Fruit fly (Drosophila melanogaster) whole organism, embryonic: ENCODE measurements around the gene Rnb.

Experiments used
- B-H1 ChIP-seq: fragments of 200-800 bp; sonication (Bioruptor generic); IDR thresholded peaks from 3 replicates; pipeline ENCODE4 v1.3.6; 2022; ENCODE audit warnings: missing biosample characterization, missing genetic modification characterization
- B-H2 ChIP-seq: fragments of 200-800 bp; sonication (Bioruptor generic); optimal IDR thresholded peaks from 2 replicates; lab custom pipeline; 2018; ENCODE audit warnings: missing biosample characterization, mild to moderate bottlenecking, missing genetic modification characterization
- CG10321 ChIP-seq: fragments of 200-800 bp; sonication (Bioruptor generic); IDR thresholded peaks from 2 replicates; pipeline ENCODE4 v1.3.6; 2022; ENCODE audit warnings: missing biosample characterization, missing genetic modification characterization
- CG11093 ChIP-seq: fragments of 200-800 bp; sonication (Bioruptor generic); IDR thresholded peaks from 3 replicates; pipeline ENCODE4 v1.3.6; 2022; ENCODE audit warnings: missing biosample characterization, missing genetic modification characterization
- CG11398 ChIP-seq: fragments of 200-800 bp; sonication (Bioruptor generic); optimal IDR thresholded peaks from 2 replicates; lab custom pipeline; 2016; ENCODE audit warnings: missing biosample characterization, missing genetic modification characterization
- CG11560 ChIP-seq: fragments of 200-800 bp; sonication (Bioruptor generic); IDR thresholded peaks from 3 replicates; pipeline ENCODE4 v1.3.6; 2022; ENCODE audit warnings: missing biosample characterization, missing genetic modification characterization
- CG12659 ChIP-seq: fragments of 200-800 bp; sonication (Bioruptor generic); optimal IDR thresholded peaks from 3 replicates; lab custom pipeline; 2017; ENCODE audit warnings: mild to moderate bottlenecking, missing biosample characterization, missing genetic modification reagents, missing genetic modification characterization
- CG13424 ChIP-seq: fragments of 200-800 bp; sonication (Bioruptor generic); optimal IDR thresholded peaks from 2 replicates; lab custom pipeline; 2019; ENCODE audit warnings: missing biosample characterization, mild to moderate bottlenecking, missing genetic modification characterization, moderate library complexity
- CG14710 ChIP-seq: fragments of 200-800 bp; sonication (Bioruptor generic); optimal IDR thresholded peaks from 3 replicates; lab custom pipeline; 2019; ENCODE audit warnings: missing biosample characterization, mild to moderate bottlenecking, missing genetic modification characterization, moderate library complexity
- CG14965 ChIP-seq: fragments of 200-800 bp; sonication (Bioruptor generic); optimal IDR thresholded peaks from 2 replicates; lab custom pipeline; 2016; ENCODE audit warnings: missing biosample characterization, missing genetic modification characterization, borderline replicate concordance
- CG15073 ChIP-seq: fragments of 200-800 bp; sonication (Bioruptor generic); optimal IDR thresholded peaks from 2 replicates; lab custom pipeline; 2016; ENCODE audit warnings: missing biosample characterization, missing genetic modification characterization
- CG16813 ChIP-seq: fragments of 200-800 bp; sonication (Bioruptor generic); IDR thresholded peaks from 3 replicates; pipeline ENCODE4 v1.3.6; 2022; ENCODE audit warnings: missing biosample characterization, missing genetic modification characterization; ENCODE audit not compliant: partially characterized antibody
- CG16863 ChIP-seq: fragments of 200-800 bp; sonication (Bioruptor generic); optimal IDR thresholded peaks from 3 replicates; lab custom pipeline; 2016; ENCODE audit warnings: missing biosample characterization, missing genetic modification characterization
- CG18262 ChIP-seq: fragments of 200-800 bp; optimal IDR thresholded peaks from 3 replicates; lab custom pipeline; 2019; ENCODE audit warnings: missing biosample characterization, mild to moderate bottlenecking, missing genetic modification characterization, moderate library complexity
- CG18619 ChIP-seq: fragments of 200-800 bp; sonication (Bioruptor generic); optimal IDR thresholded peaks from 3 replicates; lab custom pipeline; 2017; ENCODE audit warnings: missing biosample characterization, mild to moderate bottlenecking, missing genetic modification characterization
- CG2116 ChIP-seq: fragments of 200-800 bp; sonication (Bioruptor generic); optimal IDR thresholded peaks from 3 replicates; lab custom pipeline; 2018; ENCODE audit warnings: missing biosample characterization, mild to moderate bottlenecking, missing genetic modification characterization
- CG2129 ChIP-seq: fragments of 200-800 bp; sonication (Bioruptor generic); IDR thresholded peaks from 2 replicates; pipeline ENCODE4 v1.3.6; 2022; ENCODE audit warnings: missing biosample characterization, missing genetic modification characterization; ENCODE audit not compliant: partially characterized antibody
- CG30020 ChIP-seq: fragments of 200-800 bp; optimal IDR thresholded peaks from 2 replicates; lab custom pipeline; 2019; ENCODE audit warnings: missing biosample characterization, mild to moderate bottlenecking, missing genetic modification characterization, moderate library complexity
- CG33557 ChIP-seq: fragments of 200-800 bp; sonication (Bioruptor generic); optimal IDR thresholded peaks from 2 replicates; lab custom pipeline; 2019; ENCODE audit warnings: missing biosample characterization, mild to moderate bottlenecking, missing genetic modification characterization, moderate library complexity
- CG34224 ChIP-seq: fragments of 200-800 bp; sonication (Bioruptor generic); IDR thresholded peaks from 3 replicates; pipeline ENCODE4 v1.3.6; 2022; ENCODE audit warnings: missing biosample characterization, missing genetic modification characterization; ENCODE audit not compliant: partially characterized antibody
- CG34376 ChIP-seq: fragments of 200-800 bp; sonication (Bioruptor generic); optimal IDR thresholded peaks from 2 replicates; lab custom pipeline; 2018; ENCODE audit warnings: missing biosample characterization, mild to moderate bottlenecking, missing genetic modification characterization
- CG4404 ChIP-seq: fragments of 200-800 bp; sonication (Bioruptor generic); IDR thresholded peaks from 2 replicates; pipeline ENCODE4 v1.3.6; 2022; ENCODE audit warnings: missing biosample characterization, missing genetic modification characterization
- CG6791 ChIP-seq: fragments of 200-800 bp; sonication (Bioruptor generic); IDR thresholded peaks from 3 replicates; pipeline ENCODE4 v1.3.6; 2022; ENCODE audit warnings: missing biosample characterization, missing genetic modification characterization; ENCODE audit not compliant: partially characterized antibody
- CG7786 ChIP-seq: fragments of 200-800 bp; sonication (Bioruptor generic); optimal IDR thresholded peaks from 2 replicates; lab custom pipeline; 2016; ENCODE audit warnings: missing biosample characterization, missing genetic modification characterization
- CG7963 ChIP-seq: fragments of 200-800 bp; sonication (Bioruptor generic); IDR thresholded peaks from 3 replicates; pipeline ENCODE4 v1.3.6; 2022; ENCODE audit warnings: missing biosample characterization, missing genetic modification characterization; ENCODE audit not compliant: partially characterized antibody
- CG9437 ChIP-seq: fragments of 200-800 bp; sonication (Bioruptor generic); optimal IDR thresholded peaks from 2 replicates; lab custom pipeline; 2018; ENCODE audit warnings: missing biosample characterization, mild to moderate bottlenecking, missing genetic modification characterization
- CG9797 ChIP-seq: fragments of 200-800 bp; sonication (Bioruptor generic); optimal IDR thresholded peaks from 3 replicates; lab custom pipeline; 2018; ENCODE audit warnings: missing biosample characterization, mild to moderate bottlenecking, missing genetic modification characterization
- CG9932 ChIP-seq: fragments of 200-800 bp; sonication (Bioruptor generic); IDR thresholded peaks from 2 replicates; pipeline ENCODE4 v1.3.6; 2022; ENCODE audit warnings: missing biosample characterization, missing genetic modification characterization
- Dip3 ChIP-seq: fragments of 200-800 bp; sonication (Bioruptor generic); optimal IDR thresholded peaks from 3 replicates; lab custom pipeline; 2016; ENCODE audit warnings: missing biosample characterization, missing genetic modification characterization
- Doc2 ChIP-seq: fragments of 200-800 bp; sonication (Bioruptor generic); IDR thresholded peaks from 2 replicates; pipeline ENCODE4 v1.3.6; 2022; ENCODE audit warnings: missing biosample characterization, missing genetic modification characterization
- Dp ChIP-seq: fragments of 200-800 bp; sonication (Bioruptor generic); optimal IDR thresholded peaks from 2 replicates; lab custom pipeline; 2018; ENCODE audit warnings: missing biosample characterization, mild to moderate bottlenecking, missing genetic modification characterization, moderate library complexity
- Nf-YC ChIP-seq: fragments of 200-800 bp; optimal IDR thresholded peaks from 3 replicates; lab custom pipeline; 2019; ENCODE audit warnings: missing biosample characterization, mild to moderate bottlenecking, missing genetic modification characterization, moderate library complexity
- Scr ChIP-seq: fragments of 200-800 bp; sonication (Bioruptor generic); IDR thresholded peaks from 2 replicates; pipeline ENCODE4 v1.3.6; 2022; ENCODE audit warnings: missing biosample characterization, missing genetic modification characterization; ENCODE audit not compliant: partially characterized antibody
- Sin3A ChIP-seq: fragments of >200 bp; optimal IDR thresholded peaks from 2 replicates; lab custom pipeline; 2018
- Six4 ChIP-seq: fragments of 200-800 bp; sonication (Bioruptor generic); optimal IDR thresholded peaks from 2 replicates; lab custom pipeline; 2016; ENCODE audit warnings: missing biosample characterization, missing genetic modification characterization
- Sry-δ ChIP-seq: fragments of 200-800 bp; sonication (Bioruptor generic); optimal IDR thresholded peaks from 2 replicates; lab custom pipeline; 2016; ENCODE audit warnings: missing biosample characterization, missing genetic modification characterization
- Stat92E ChIP-seq, 3 experiments: fragments of >200 bp in 2 of 3; fragments of 200-800 bp in 1 of 3; sonication (Bioruptor generic) in 1 of 3; optimal IDR thresholded peaks; 2 replicates each; lab custom pipeline; 2017 to 2019; ENCODE audit warnings: missing biosample characterization in 3 of 3, missing genetic modification characterization in 3 of 3, mild to moderate bottlenecking in 1 of 3, moderate library complexity in 1 of 3
- cad ChIP-seq: fragments of >200 bp; optimal IDR thresholded peaks from 2 replicates; lab custom pipeline; 2017; ENCODE audit warnings: missing biosample characterization, missing genetic modification characterization
- crp ChIP-seq, 2 experiments: fragments of 200-800 bp; sonication (Bioruptor generic); optimal IDR thresholded peaks; 2 replicates in 1 of 2; 3 replicates in 1 of 2; lab custom pipeline; 2017; ENCODE audit warnings: missing biosample characterization in 2 of 2, missing genetic modification characterization in 2 of 2, mild to moderate bottlenecking in 1 of 2, moderate library complexity in 1 of 2
- emc ChIP-seq: fragments of 200-800 bp; sonication (Bioruptor generic); optimal IDR thresholded peaks from 2 replicates; lab custom pipeline; 2016; ENCODE audit warnings: missing biosample characterization, missing genetic modification characterization
- gfzf ChIP-seq: fragments of 200-800 bp; sonication (Bioruptor generic); optimal IDR thresholded peaks from 2 replicates; lab custom pipeline; 2016; ENCODE audit warnings: missing biosample characterization, mild to moderate bottlenecking, missing genetic modification characterization, moderate library complexity
- gro ChIP-seq: fragments of 200-800 bp; sonication (Bioruptor generic); optimal IDR thresholded peaks from 2 replicates; lab custom pipeline; 2016; ENCODE audit warnings: missing biosample characterization, missing genetic modification characterization
- hb ChIP-seq: fragments of 200-800 bp; sonication (Bioruptor generic); IDR thresholded peaks from 3 replicates; pipeline ENCODE4 v1.3.6; 2022; ENCODE audit warnings: missing biosample characterization, missing genetic modification characterization; ENCODE audit not compliant: partially characterized antibody
- ind ChIP-seq: fragments of 200-800 bp; sonication (Bioruptor generic); optimal IDR thresholded peaks from 3 replicates; lab custom pipeline; 2016; ENCODE audit warnings: missing biosample characterization, missing genetic modification characterization
- knrl ChIP-seq: fragments of 200-800 bp; sonication (Bioruptor generic); IDR thresholded peaks from 3 replicates; pipeline ENCODE4 v1.3.6; 2022; ENCODE audit warnings: missing biosample characterization, missing genetic modification characterization; ENCODE audit not compliant: partially characterized antibody
- lmd ChIP-seq: fragments of 200-800 bp; sonication (Bioruptor generic); IDR thresholded peaks from 2 replicates; pipeline ENCODE4 v1.3.6; 2022; ENCODE audit warnings: missing biosample characterization, missing genetic modification characterization
- tgo ChIP-seq: fragments of 200-800 bp; sonication (Bioruptor generic); IDR thresholded peaks from 3 replicates; pipeline ENCODE4 v1.3.6; 2022; ENCODE audit warnings: missing biosample characterization, missing genetic modification characterization
- unc-4 ChIP-seq: fragments of 200-800 bp; sonication (Bioruptor generic); IDR thresholded peaks from 2 replicates; pipeline ENCODE4 v1.3.6; 2022; ENCODE audit warnings: missing biosample characterization, missing genetic modification characterization; ENCODE audit not compliant: partially characterized antibody

Rnb gene

dm6 chr3R:29806682-29807393, 7.7 kb upstream of the Rnb start, which contains the start of the genes ca and ncd (continued):
- TF ChIP-seq Six4 (no peak), Nf-YC (no peak), lmd (no peak), CG16863 (no peak), CG2116 (GFP tag; lab: Kevin White, UChicago) (peak; percentile 99), hb (GFP tag; lab: Robert Waterston, UW) (peak; percentile 55; the same call in 1 of the 3 replicates), Dp (GFP tag; lab: Kevin White, UChicago) (peak; percentile 88), CG33557 (GFP tag; lab: Kevin White, UChicago) (no peak), Doc2 (GFP tag; lab: Robert Waterston, UW) (no peak), B-H2 (GFP tag; lab: Kevin White, UChicago) (no peak), CG16813 (peak; percentile 67), Sry-δ (GFP tag; lab: Kevin White, UChicago) (peak; percentile 87), B-H1 (GFP tag; lab: Robert Waterston, UW) (no peak), tgo (GFP tag; lab: Robert Waterston, UW) (no peak), CG34376 (GFP tag; lab: Kevin White, UChicago) (no peak), CG30020 (tag; lab: Kevin White, UChicago) (no peak), CG11398 (GFP tag; lab: Kevin White, UChicago) (no peak), CG9932 (GFP tag; lab: Robert Waterston, UW) (no peak), CG2129 (GFP tag; lab: Robert Waterston, UW) (peak; percentile 47; the same call in 1 of the 2 replicates), crp (GFP tag; optimal IDR thresholded peaks at IDR 0.05; lab: Kevin White, UChicago) (peak; percentile 41 to 88), Sin3A (lab: Kevin White, UChicago) (peak; percentile 96), CG11560 (tag; lab: Robert Waterston, UW) (no peak), CG9797 (GFP tag; lab: Kevin White, UChicago) (peak; percentile 72), emc (GFP tag; lab: Kevin White, UChicago) (no peak), knrl (GFP tag; lab: Robert Waterston, UW) (peak; percentile 57; the same call in 2 of the 3 replicates), Scr (GFP tag; lab: Robert Waterston, UW) (peak; percentile 72), ind (GFP tag; lab: Kevin White, UChicago) (no peak), CG11093 (GFP tag; lab: Robert Waterston, UW) (no peak), CG6791 (GFP tag; lab: Robert Waterston, UW) (0 out of 3 replicates have a peak, but pooled peaks have one; percentile 44), CG9437 (GFP tag; lab: Kevin White, UChicago) (no peak), Dip3 (GFP tag; lab: Kevin White, UChicago) (peak; percentile 6), CG14710 (tag; lab: Kevin White, UChicago) (peak; percentile 50), CG7786 (GFP tag; lab: Kevin White, UChicago) (no peak), CG18262 (tag; lab: Kevin White, UChicago) (no peak), CG12659 (GFP tag; lab: Kevin White, UChicago) (peak; percentile 21), CG14965 (GFP tag; lab: Kevin White, UChicago) (no peak), unc-4 (GFP tag; lab: Robert Waterston, UW) (peak; percentile 71), CG4404 (no peak), gfzf (GFP tag; lab: Kevin White, UChicago) (peak; percentile 59), CG15073 (GFP tag; lab: Kevin White, UChicago) (no peak), CG18619 (GFP tag; lab: Kevin White, UChicago) (no peak), gro (GFP tag; lab: Kevin White, UChicago) (no peak), CG10321 (GFP tag; lab: Robert Waterston, UW) (no peak), Stat92E (GFP tag; optimal IDR thresholded peaks at IDR 0.05; lab: Kevin White, UChicago) (no peak), CG34224 (GFP tag; lab: Robert Waterston, UW) (peak; percentile 58), cad (GFP tag; lab: Kevin White, UChicago) (no peak), CG13424 (tag; lab: Kevin White, UChicago) (no peak), CG7963 (peak; percentile 61; the same call in 1 of the 3 replicates)
